Fruit fly (Drosophila melanogaster) whole organism, wandering third instar larva: ENCODE results near the gene CG15747.

Experiments
- Abd-B ChIP-seq: fragments of >200 bp; optimal IDR thresholded peaks from 2 replicates; lab custom pipeline; 2017; ENCODE audit warnings: missing biosample characterization, missing genetic modification characterization
- CG32264 ChIP-seq: fragments of 200-800 bp; sonication (Bioruptor generic); optimal IDR thresholded peaks from 2 replicates; lab custom pipeline; 2016; ENCODE audit warnings: missing biosample characterization, missing genetic modification characterization
- CG9705 ChIP-seq: fragments of 200-800 bp; sonication (Bioruptor generic); optimal IDR thresholded peaks from 2 replicates; lab custom pipeline; 2018; ENCODE audit warnings: missing biosample characterization, mild to moderate bottlenecking, missing genetic modification characterization
- CrebA ChIP-seq: fragments of 200-800 bp; sonication (Bioruptor generic); optimal IDR thresholded peaks from 2 replicates; lab custom pipeline; 2016; ENCODE audit warnings: missing biosample characterization, mild to moderate bottlenecking, missing genetic modification characterization, borderline replicate concordance
- Dfd ChIP-seq: fragments of >200 bp; optimal IDR thresholded peaks from 2 replicates; lab custom pipeline; 2017; ENCODE audit warnings: missing biosample characterization, missing genetic modification characterization
- Dif ChIP-seq: fragments of 200-275, 200-300 bp; sonication (Bioruptor generic); optimal IDR thresholded peaks from 2 replicates; lab custom pipeline; 2018; ENCODE audit warnings: missing biosample characterization, missing genetic modification characterization; ENCODE audit not compliant: partially characterized antibody
- GATAd ChIP-seq: sonication (Bioruptor generic); optimal IDR thresholded peaks from 2 replicates; lab custom pipeline; 2016; ENCODE audit warnings: missing biosample characterization, missing genetic modification characterization
- HLH106 ChIP-seq: fragments of 200-800 bp; optimal IDR thresholded peaks from 3 replicates; lab custom pipeline; 2019; ENCODE audit warnings: missing biosample characterization, mild to moderate bottlenecking, missing genetic modification characterization, moderate library complexity
- Hnf4 ChIP-seq: fragments of 200-800 bp; sonication (Bioruptor generic); optimal IDR thresholded peaks from 2 replicates; lab custom pipeline; 2016; ENCODE audit warnings: missing biosample characterization, mild to moderate bottlenecking, missing genetic modification characterization
- Hr78 ChIP-seq: fragments of >200 bp; optimal IDR thresholded peaks from 2 replicates; lab custom pipeline; 2017; ENCODE audit warnings: missing biosample characterization, missing genetic modification characterization
- Hr83 ChIP-seq: fragments of 200-300 bp; sonication (Bioruptor generic); optimal IDR thresholded peaks from 2 replicates; lab custom pipeline; 2016; ENCODE audit warnings: missing biosample characterization, mild to moderate bottlenecking, missing genetic modification characterization, moderate library complexity; ENCODE audit not compliant: poor library complexity, severe bottlenecking
- Jra ChIP-seq: sonication (Bioruptor generic); optimal IDR thresholded peaks from 2 replicates; lab custom pipeline; 2016; ENCODE audit warnings: missing biosample characterization, missing genetic modification characterization
- Mio ChIP-seq: sonication (Bioruptor generic); optimal IDR thresholded peaks from 2 replicates; lab custom pipeline; 2016; ENCODE audit warnings: missing biosample characterization, missing genetic modification characterization
- Myc ChIP-seq: fragments of >200 bp; optimal IDR thresholded peaks from 2 replicates; lab custom pipeline; 2017
- N ChIP-seq: fragments of >200 bp; optimal IDR thresholded peaks from 2 replicates; lab custom pipeline; 2018; ENCODE audit warnings: missing biosample characterization, missing external identifiers, missing genetic modification characterization
- OdsH ChIP-seq: fragments of 200-800 bp; sonication (Bioruptor generic); optimal IDR thresholded peaks from 2 replicates; lab custom pipeline; 2016; ENCODE audit warnings: missing biosample characterization, mild to moderate bottlenecking, missing genetic modification characterization
- Rel ChIP-seq, 2 experiments: fragments of 200-800 bp; sonication (Bioruptor generic) in 1 of 2; optimal IDR thresholded peaks; 2 replicates in 1 of 2; 3 replicates in 1 of 2; lab custom pipeline; 2016 to 2019; ENCODE audit warnings: mild to moderate bottlenecking in 2 of 2, missing biosample characterization in 2 of 2, missing genetic modification characterization in 2 of 2, moderate library complexity in 1 of 2
- Sp1 ChIP-seq: fragments of 200-800 bp; sonication (Bioruptor generic); optimal IDR thresholded peaks from 3 replicates; lab custom pipeline; 2019; ENCODE audit warnings: missing biosample characterization, mild to moderate bottlenecking, missing genetic modification characterization, moderate library complexity
- Vsx2 ChIP-seq: fragments of 200-300, 225-300 bp; sonication (Bioruptor generic); optimal IDR thresholded peaks from 2 replicates; lab custom pipeline; 2018; ENCODE audit warnings: missing biosample characterization, missing genetic modification characterization; ENCODE audit not compliant: partially characterized antibody
- br ChIP-seq: fragments of 200-800 bp; sonication (Bioruptor generic); optimal IDR thresholded peaks from 2 replicates; lab custom pipeline; 2016; ENCODE audit warnings: missing biosample characterization, missing genetic modification characterization
- brk ChIP-seq: fragments of 200-800 bp; sonication (Bioruptor generic); optimal IDR thresholded peaks from 2 replicates; lab custom pipeline; 2016; ENCODE audit warnings: missing biosample characterization, mild to moderate bottlenecking, missing genetic modification characterization
- dl ChIP-seq, 2 experiments: fragments of 175-275, 200-275 bp in 1 of 2; fragments of 200-275 bp in 1 of 2; sonication (Bioruptor generic); optimal IDR thresholded peaks; lab custom pipeline; 2018; ENCODE audit warnings: mild to moderate bottlenecking in 2 of 2, missing biosample characterization in 2 of 2, missing genetic modification characterization in 2 of 2, moderate library complexity in 2 of 2; ENCODE audit not compliant: partially characterized antibody in 2 of 2, insufficient read depth in 1 of 2
- dmrt93B ChIP-seq: fragments of 200-800 bp; sonication (Bioruptor generic); optimal IDR thresholded peaks from 2 replicates; lab custom pipeline; 2018; ENCODE audit warnings: missing biosample characterization, mild to moderate bottlenecking, missing genetic modification characterization
- dsf ChIP-seq: sonication (Bioruptor generic); optimal IDR thresholded peaks from 2 replicates; lab custom pipeline; 2016; ENCODE audit warnings: missing biosample characterization, missing genetic modification characterization, borderline replicate concordance
- ey ChIP-seq: fragments of 200-800 bp; sonication (Bioruptor generic); optimal IDR thresholded peaks from 2 replicates; lab custom pipeline; 2016; ENCODE audit warnings: missing biosample characterization, missing genetic modification characterization
- foxo ChIP-seq, 2 experiments: fragments of 200-800 bp; sonication (Bioruptor generic); optimal IDR thresholded peaks; 2 replicates in 1 of 2; 3 replicates in 1 of 2; lab custom pipeline; 2016 to 2017; ENCODE audit warnings: missing biosample characterization in 2 of 2, missing genetic modification characterization in 2 of 2
- fru ChIP-seq: fragments of 200-800 bp; sonication (Bioruptor generic); optimal IDR thresholded peaks from 3 replicates; lab custom pipeline; 2016; ENCODE audit warnings: missing biosample characterization, mild to moderate bottlenecking, missing genetic modification characterization
- h ChIP-seq: fragments of 200-800 bp; sonication (Bioruptor generic); optimal IDR thresholded peaks from 3 replicates; lab custom pipeline; 2016; ENCODE audit warnings: missing biosample characterization, mild to moderate bottlenecking, missing genetic modification characterization
- jim ChIP-seq: fragments of 175-275, 200-325 bp; sonication (Bioruptor generic); optimal IDR thresholded peaks from 2 replicates; lab custom pipeline; 2016; ENCODE audit warnings: missing biosample characterization, mild to moderate bottlenecking, missing genetic modification characterization
- lola ChIP-seq: fragments of >200 bp; optimal IDR thresholded peaks from 2 replicates; lab custom pipeline; 2017; ENCODE audit warnings: missing biosample characterization, missing genetic modification characterization
- pan ChIP-seq: fragments of >200 bp; optimal IDR thresholded peaks from 2 replicates; lab custom pipeline; 2017
- psq ChIP-seq: fragments of 200-800 bp; sonication (Bioruptor generic); optimal IDR thresholded peaks from 3 replicates; lab custom pipeline; 2017; ENCODE audit warnings: missing biosample characterization, mild to moderate bottlenecking, missing genetic modification characterization, moderate library complexity
- rgr ChIP-seq: fragments of 200-800 bp; sonication (Bioruptor generic); optimal IDR thresholded peaks from 3 replicates; lab custom pipeline; 2016; ENCODE audit warnings: missing biosample characterization, mild to moderate bottlenecking, missing genetic modification characterization
- sage ChIP-seq: fragments of 200-800 bp; sonication (Bioruptor generic); optimal IDR thresholded peaks from 2 replicates; lab custom pipeline; 2016; ENCODE audit warnings: missing biosample characterization, mild to moderate bottlenecking, missing genetic modification characterization
- sv ChIP-seq: fragments of 200-800 bp; sonication (Bioruptor generic); optimal IDR thresholded peaks from 3 replicates; lab custom pipeline; 2016; ENCODE audit warnings: missing biosample characterization, missing genetic modification characterization
- tai ChIP-seq: sonication (Bioruptor generic); optimal IDR thresholded peaks from 2 replicates; lab custom pipeline; 2016; ENCODE audit warnings: missing biosample characterization, missing genetic modification characterization
- usp ChIP-seq: fragments of >200 bp; optimal IDR thresholded peaks from 2 replicates; lab custom pipeline; 2017; ENCODE audit warnings: missing biosample characterization, missing genetic modification characterization
- woc ChIP-seq: sonication (Bioruptor generic); optimal IDR thresholded peaks from 2 replicates; lab custom pipeline; 2016; ENCODE audit warnings: missing biosample characterization, mild to moderate bottlenecking, missing genetic modification characterization

The CG15747 gene

DNA sequence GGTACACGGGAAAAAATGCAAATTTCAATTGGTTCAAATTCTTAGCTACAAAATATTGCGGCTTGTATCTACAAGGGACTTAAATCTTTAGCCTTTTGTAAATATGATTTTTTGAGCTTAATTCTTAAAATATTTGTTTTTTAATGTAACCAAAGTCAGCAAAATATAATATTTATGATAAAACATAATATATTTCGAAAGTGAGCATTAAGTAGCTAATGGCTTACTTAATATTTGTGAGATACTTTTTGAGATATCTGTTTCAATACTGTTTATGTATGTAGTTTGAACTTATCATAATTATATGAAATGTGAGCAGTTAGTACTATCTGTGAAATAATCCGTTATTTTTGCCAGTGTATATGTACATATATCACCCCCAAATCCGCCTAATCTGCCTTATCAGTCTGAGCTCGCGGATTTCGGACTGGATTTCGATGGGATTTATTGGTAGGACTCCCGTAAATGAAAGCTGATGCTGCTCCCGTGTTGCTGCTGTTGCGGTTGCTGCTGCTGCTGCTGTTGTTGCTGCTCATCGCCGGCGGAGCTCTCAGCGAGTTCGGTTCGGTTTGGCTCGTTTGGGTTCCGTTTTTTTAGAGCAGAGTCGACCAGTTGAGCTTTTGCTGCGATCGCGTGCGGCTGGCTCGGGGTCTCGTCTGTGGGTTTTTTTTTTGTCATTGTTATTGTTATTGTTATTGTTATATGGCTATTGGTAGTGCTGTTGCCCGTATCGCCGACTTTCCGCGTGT is 17.2 kb upstream of the CG15747 start:
- no peak for TF ChIP-seq sv (GFP tag; lab: Kevin White, UChicago)
- TF ChIP-seq dmrt93B (GFP tag; lab: Kevin White, UChicago), result peak; percentile 20
- TF ChIP-seq jim (GFP tag; lab: Kevin White, UChicago), result no peak
- TF ChIP-seq HLH106 (tag; lab: Kevin White, UChicago), result peak; percentile 24
- no peak for TF ChIP-seq Rel (GFP tag; optimal IDR thresholded peaks at IDR 0.05; lab: Kevin White, UChicago)
- TF ChIP-seq Rel (tag; optimal IDR thresholded peaks at IDR 0.05; lab: Kevin White, UChicago), result peak; percentile 37
- no peak for TF ChIP-seq Mio (GFP tag; lab: Kevin White, UChicago)
- TF ChIP-seq h (GFP tag; lab: Kevin White, UChicago), result peak; percentile 30
- TF ChIP-seq foxo (GFP tag; optimal IDR thresholded peaks at IDR 0.05; lab: Kevin White, UChicago), result peak in 1 of 2 experiments; percentile 34
- TF ChIP-seq, all 38 proteins: peak for 5

DNA sequence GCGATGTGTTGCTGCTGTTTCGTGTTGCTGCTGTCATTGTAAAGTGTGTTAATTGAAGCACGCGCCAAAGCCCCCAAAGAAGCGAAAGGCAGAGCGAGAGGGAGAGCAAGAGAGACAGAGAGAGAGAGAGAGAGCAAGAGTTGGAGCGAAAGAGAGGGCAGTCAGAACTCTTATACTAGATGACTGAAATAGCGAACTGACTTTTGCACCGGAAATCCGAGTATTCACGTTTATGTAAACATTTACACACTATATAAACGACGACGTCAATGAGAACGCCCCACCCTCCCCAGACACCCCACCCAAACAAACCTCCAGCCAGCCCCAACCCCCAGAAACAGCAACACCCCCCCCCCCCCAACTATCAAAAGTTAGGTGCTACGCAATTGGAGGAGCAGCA is 15.7 kb upstream of the CG15747 start:
- TF ChIP-seq sage (GFP tag; lab: Kevin White, UChicago) (no peak), OdsH (GFP tag; lab: Kevin White, UChicago) (no peak), Dif (GFP tag; lab: Kevin White, UChicago) (no peak), GATAd (GFP tag; lab: Kevin White, UChicago) (no peak), Hnf4 (no peak), Hr78 (GFP tag; lab: Kevin White, UChicago) (no peak), Vsx2 (GFP tag; lab: Kevin White, UChicago) (no peak), br (GFP tag; lab: Kevin White, UChicago) (no peak), Dfd (no peak), dl (GFP tag; optimal IDR thresholded peaks at IDR 0.05; lab: Kevin White, UChicago; ENCODE audit: insufficient read depth in 1 of 2, partially characterized antibody in 2 of 2) (no peak), tai (GFP tag; lab: Kevin White, UChicago) (no peak), Hr83 (GFP tag; lab: Kevin White, UChicago) (no peak), Jra (GFP tag; lab: Kevin White, UChicago) (no peak), usp (GFP tag; lab: Kevin White, UChicago) (no peak), Rel (GFP tag; optimal IDR thresholded peaks at IDR 0.05; lab: Kevin White, UChicago) (no peak), Rel (tag; optimal IDR thresholded peaks at IDR 0.05; lab: Kevin White, UChicago) (no peak), jim (GFP tag; lab: Kevin White, UChicago) (no peak), h (GFP tag; lab: Kevin White, UChicago) (no peak), CG32264 (GFP tag; lab: Kevin White, UChicago) (no peak)

DNA sequence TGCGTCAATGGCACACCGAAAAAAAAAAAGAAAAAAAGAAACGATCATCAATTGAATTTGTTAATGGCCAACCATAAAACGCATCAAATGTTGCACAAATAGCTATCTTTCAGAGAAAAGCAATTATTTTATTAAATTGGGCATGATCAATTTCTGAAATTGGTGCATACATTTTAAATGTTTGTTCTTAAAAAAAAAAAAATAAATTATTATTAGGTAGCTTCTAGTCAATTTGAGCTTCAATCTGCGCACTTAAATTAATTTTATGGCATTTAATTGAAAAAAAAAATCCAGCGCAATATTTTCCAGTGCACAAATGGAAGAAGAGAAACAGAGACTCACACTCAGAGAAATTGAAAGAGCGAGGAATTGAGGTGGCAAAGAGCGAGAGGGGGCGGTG is 15.0 kb upstream of the CG15747 start:
- TF ChIP-seq Rel (GFP tag; optimal IDR thresholded peaks at IDR 0.05; lab: Kevin White, UChicago) (no peak), Rel (tag; optimal IDR thresholded peaks at IDR 0.05; lab: Kevin White, UChicago) (no peak), dl (GFP tag; optimal IDR thresholded peaks at IDR 0.05; lab: Kevin White, UChicago; ENCODE audit: insufficient read depth in 1 of 2, partially characterized antibody in 2 of 2) (no peak), Mio (GFP tag; lab: Kevin White, UChicago) (no peak), h (GFP tag; lab: Kevin White, UChicago) (peak; percentile 75), Jra (GFP tag; lab: Kevin White, UChicago) (peak; percentile 22), CrebA (no peak), br (GFP tag; lab: Kevin White, UChicago) (peak; percentile 79), woc (GFP tag; lab: Kevin White, UChicago) (peak; percentile 32), foxo (GFP tag; optimal IDR thresholded peaks at IDR 0.05; lab: Kevin White, UChicago) (peak in 1 of 2 experiments; percentile 37), dsf (GFP tag; lab: Kevin White, UChicago) (peak; percentile 24), Abd-B (GFP tag; lab: Kevin White, UChicago) (no peak), OdsH (GFP tag; lab: Kevin White, UChicago) (peak; percentile 67), tai (GFP tag; lab: Kevin White, UChicago) (no peak), fru (GFP tag; lab: Kevin White, UChicago) (peak; percentile 66), sage (GFP tag; lab: Kevin White, UChicago) (no peak), pan (lab: Kevin White, UChicago) (no peak), dmrt93B (GFP tag; lab: Kevin White, UChicago) (peak; percentile 49), Myc (lab: Kevin White, UChicago) (no peak), HLH106 (tag; lab: Kevin White, UChicago) (peak; percentile 65), Dif (GFP tag; lab: Kevin White, UChicago) (no peak), CG32264 (GFP tag; lab: Kevin White, UChicago) (peak; percentile 2), psq (GFP tag; lab: Kevin White, UChicago) (peak; percentile 59), Hr78 (GFP tag; lab: Kevin White, UChicago) (no peak), sv (GFP tag; lab: Kevin White, UChicago) (peak; percentile 13), Dfd (no peak), rgr (GFP tag; lab: Kevin White, UChicago) (peak; percentile 72), Hr83 (GFP tag; lab: Kevin White, UChicago) (no peak), lola (GFP tag; lab: Kevin White, UChicago) (no peak), brk (GFP tag; lab: Kevin White, UChicago) (peak; percentile 15), GATAd (GFP tag; lab: Kevin White, UChicago) (no peak), Hnf4 (peak; percentile 61), Sp1 (GFP tag; lab: Kevin White, UChicago) (peak; percentile 46), ey (GFP tag; lab: Kevin White, UChicago) (peak; percentile 79), jim (GFP tag; lab: Kevin White, UChicago) (no peak), N (GFP tag; lab: Kevin White, UChicago) (no peak), Vsx2 (GFP tag; lab: Kevin White, UChicago) (no peak), usp (GFP tag; lab: Kevin White, UChicago) (no peak), CG9705 (no peak)
